Worm (Caenorhabditis elegans) whole organism, L1 larva: ENCODE data around the gene ZK1240.9.

ENCODE experiments used
- Y116A8C.19 ChIP-seq: sonication (generic microtip); optimal IDR thresholded peaks from 2 replicates; lab custom pipeline; 2016; ENCODE audit warnings: missing compliant biosample characterization, missing genetic modification characterization, borderline replicate concordance
- aly-2 ChIP-seq: fragments of 150-350 bp; optimal IDR thresholded peaks from 2 replicates; lab custom pipeline; 2014; ENCODE audit warnings: missing biosample characterization, missing genetic modification characterization
- blmp-1 ChIP-seq: fragments of 150-350 bp; optimal IDR thresholded peaks from 2 replicates; lab custom pipeline; 2014; ENCODE audit warnings: missing biosample characterization, missing genetic modification characterization
- ceh-82 ChIP-seq, 3 experiments: fragments of 150-350 bp in 1 of 3; sonication (generic microtip) in 2 of 3; optimal IDR thresholded peaks; 2 replicates each; lab custom pipeline; 2014 to 2017; ENCODE audit warnings: missing biosample characterization in 3 of 3, missing genetic modification characterization in 3 of 3
- dpl-1 ChIP-seq, 3 experiments: fragments of 150-350 bp in 2 of 3; sonication (generic microtip) in 1 of 3; optimal IDR thresholded peaks; 2 replicates each; lab custom pipeline; 2014 to 2017; ENCODE audit warnings: missing biosample characterization in 3 of 3, missing genetic modification characterization in 3 of 3, missing genetic modification reagents in 3 of 3
- elt-3 ChIP-seq, 6 experiments: fragments of 150-350 bp in 1 of 6; sonication (generic microtip); optimal IDR thresholded peaks; 2 replicates each; lab custom pipeline; 2017 to 2018; ENCODE audit warnings: missing biosample characterization in 6 of 6, missing genetic modification characterization in 6 of 6, inconsistent platforms in 1 of 6
- lin-15B ChIP-seq: fragments of 150-350 bp; sonication (generic microtip); optimal IDR thresholded peaks from 3 replicates; lab custom pipeline; 2014; ENCODE audit warnings: missing biosample characterization, missing genetic modification characterization
- nhr-77 ChIP-seq: fragments of 150-350 bp; optimal IDR thresholded peaks from 2 replicates; lab custom pipeline; 2014; ENCODE audit warnings: missing biosample characterization, missing genetic modification characterization
- sox-4 ChIP-seq: sonication (generic microtip); optimal IDR thresholded peaks from 2 replicates; lab custom pipeline; 2016; ENCODE audit warnings: missing genetic modification characterization, missing compliant biosample characterization
- unc-130 ChIP-seq: fragments of 150-350 bp; optimal IDR thresholded peaks from 2 replicates; lab custom pipeline; 2017; ENCODE audit warnings: missing biosample characterization, missing genetic modification characterization, inconsistent platforms
- unc-30 ChIP-seq: sonication (generic microtip); optimal IDR thresholded peaks from 2 replicates; lab custom pipeline; 2017; ENCODE audit warnings: missing biosample characterization, missing genetic modification characterization
- unc-62 ChIP-seq: fragments of 150-350 bp; optimal IDR thresholded peaks from 2 replicates; lab custom pipeline; 2014; ENCODE audit warnings: missing biosample characterization, missing genetic modification reagents, missing genetic modification characterization
- unc-86 ChIP-seq: sonication (generic microtip); optimal IDR thresholded peaks from 2 replicates; lab custom pipeline; 2016; ENCODE audit warnings: missing genetic modification characterization, missing compliant biosample characterization
- zag-1 ChIP-seq: fragments of 150-350 bp; optimal IDR thresholded peaks from 2 replicates; lab custom pipeline; 2014; ENCODE audit warnings: missing biosample characterization, missing genetic modification characterization

- no peak for TF ChIP-seq unc-62 (GFP tag; lab: Kevin White, UChicago)
- no peak for TF ChIP-seq sox-4 (tag; lab: Kevin White, UChicago)
- no peak for TF ChIP-seq nhr-77 (tag; lab: Kevin White, UChicago)
- TF ChIP-seq aly-2 (tag; lab: Kevin White, UChicago) = no peak
- TF ChIP-seq Y116A8C.19 (tag; lab: Kevin White, UChicago) = no peak
- TF ChIP-seq unc-130 (tag; lab: Kevin White, UChicago) = no peak
- no peak for TF ChIP-seq unc-86 (tag; lab: Kevin White, UChicago)
- no peak for TF ChIP-seq zag-1 (tag; lab: Kevin White, UChicago)
- TF ChIP-seq lin-15B (tag; lab: Kevin White, UChicago) = no peak
- no peak for TF ChIP-seq dpl-1 (GFP tag; optimal IDR thresholded peaks at IDR 0.05; lab: Kevin White, UChicago)
- TF ChIP-seq unc-30 = no peak
- no peak for TF ChIP-seq blmp-1 (tag; lab: Kevin White, UChicago)
- TF ChIP-seq ceh-82 (tag; optimal IDR thresholded peaks at IDR 0.05; lab: Kevin White, UChicago) = no peak
- TF ChIP-seq elt-3 (tag; optimal IDR thresholded peaks at IDR 0.05; lab: Kevin White, UChicago) = no peak
Observed at ce11 chrII:2304575-2304974, 13.4 kb upstream of the ZK1240.9 start.
